Fruit fly (Drosophila melanogaster): ENCODE measurements around the gene Mesh1.

Mesh1 gene

DNA sequence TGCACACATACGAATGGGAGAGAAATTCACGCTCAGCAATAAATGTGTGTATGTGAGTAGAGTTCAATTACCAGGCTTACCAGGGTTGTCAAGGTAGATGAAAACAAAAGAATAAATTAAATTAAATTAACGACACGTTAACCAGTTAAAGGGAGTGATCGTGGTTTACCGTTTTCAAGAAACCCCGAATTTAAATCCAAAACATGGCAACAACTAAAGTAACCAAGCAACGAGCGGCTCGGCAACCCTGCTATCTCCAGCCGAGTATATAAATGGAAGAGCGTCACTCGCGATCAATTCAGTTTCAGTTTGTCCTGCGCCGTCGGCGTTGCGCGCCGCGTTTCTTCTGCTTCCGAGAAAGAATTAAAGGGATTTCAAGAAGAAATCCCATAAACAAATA is 11.9 kb upstream of the Mesh1 start (continued):
- TF ChIP-seq wor (GFP tag; IDR thresholded peaks at IDR 0.05), result peak; percentile 97
- peak; percentile 99 for TF ChIP-seq Antp (GFP tag; optimal IDR thresholded peaks at IDR 0.05)
- peak; percentile 91 for TF ChIP-seq Nf-YB (GFP tag; optimal IDR thresholded peaks at IDR 0.05)
- peak; percentile 97 for TF ChIP-seq p53 (GFP tag; optimal IDR thresholded peaks at IDR 0.05)
- no peak for TF ChIP-seq nerfin-2 (GFP tag; IDR thresholded peaks at IDR 0.05; ENCODE audit: partially characterized antibody)
- peak; percentile 90 for TF ChIP-seq Doc2 (GFP tag; IDR thresholded peaks at IDR 0.05)
- TF ChIP-seq nmo (GFP tag; optimal IDR thresholded peaks at IDR 0.05), result peak; percentile 99
- peak; percentile 99 for TF ChIP-seq CG6689 (GFP tag; IDR thresholded peaks at IDR 0.05)
- peak; percentile 98 for TF ChIP-seq CG3838 (GFP tag; optimal IDR thresholded peaks at IDR 0.05)
- TF ChIP-seq CG13424 (tag; optimal IDR thresholded peaks at IDR 0.05), result peak; percentile 99
- TF ChIP-seq ssp (GFP tag; IDR thresholded peaks at IDR 0.05), result peak; percentile 94
- TF ChIP-seq CG1233 (GFP tag; optimal IDR thresholded peaks at IDR 0.05), result peak; percentile 99
- TF ChIP-seq Pdp1 (GFP tag; optimal IDR thresholded peaks at IDR 0.05), result peak; percentile 99
- peak; percentile 98 for TF ChIP-seq pb (GFP tag; optimal IDR thresholded peaks at IDR 0.05)
- peak; percentile 92 for TF ChIP-seq ftz-f1 (GFP tag; optimal IDR thresholded peaks at IDR 0.05)
- TF ChIP-seq chif (GFP tag; optimal IDR thresholded peaks at IDR 0.05), result peak; percentile 99
- TF ChIP-seq CG34422 (GFP tag; IDR thresholded peaks at IDR 0.05), result peak; percentile 99
- peak in 1 of 2 experiments; percentile 92 for TF ChIP-seq eve (GFP tag; optimal IDR thresholded peaks at IDR 0.05)
- peak; percentile 97 for TF ChIP-seq Lim3 (GFP tag; IDR thresholded peaks at IDR 0.05)
- peak; percentile 98 for TF ChIP-seq slou (GFP tag; optimal IDR thresholded peaks at IDR 0.05)
- peak; percentile 98 for TF ChIP-seq gsb (GFP tag; IDR thresholded peaks at IDR 0.05)
- peak; percentile 99 for TF ChIP-seq CG3281 (GFP tag; optimal IDR thresholded peaks at IDR 0.05)
- peak; percentile 99 for TF ChIP-seq CG17912 (GFP tag; optimal IDR thresholded peaks at IDR 0.05)
- peak; percentile 99 for TF ChIP-seq CG8924 (tag; optimal IDR thresholded peaks at IDR 0.05)
- peak; percentile 99 for TF ChIP-seq MBD-R2 (GFP tag; IDR thresholded peaks at IDR 0.05)
- TF ChIP-seq CG13123 (GFP tag; optimal IDR thresholded peaks at IDR 0.05), result peak; percentile 99
- peak; percentile 96 for TF ChIP-seq Hmx (GFP tag; optimal IDR thresholded peaks at IDR 0.05)
- TF ChIP-seq Optix (GFP tag; IDR thresholded peaks at IDR 0.05), result peak; percentile 100
- peak; percentile 98 for TF ChIP-seq Tbp (GFP tag; optimal IDR thresholded peaks at IDR 0.05)
- no peak for TF ChIP-seq hb (GFP tag; IDR thresholded peaks at IDR 0.05; ENCODE audit: partially characterized antibody)
- peak; percentile 99 for TF ChIP-seq oc (tag; optimal IDR thresholded peaks at IDR 0.05)
- peak; percentile 99 for TF ChIP-seq CG4424 (GFP tag; optimal IDR thresholded peaks at IDR 0.05)
- peak; percentile 98 for TF ChIP-seq dati (GFP tag; IDR thresholded peaks at IDR 0.05)
- peak; percentile 91 for TF ChIP-seq Adf1 (GFP tag; IDR thresholded peaks at IDR 0.05)
- peak; percentile 99 for TF ChIP-seq CG16779 (GFP tag; IDR thresholded peaks at IDR 0.05)
- TF ChIP-seq vnd (GFP tag; IDR thresholded peaks at IDR 0.05; ENCODE audit: partially characterized antibody), result no peak
- TF ChIP-seq CG18476 (GFP tag; optimal IDR thresholded peaks at IDR 0.05), result peak; percentile 99
- peak; percentile 36 for TF ChIP-seq cad (GFP tag; optimal IDR thresholded peaks at IDR 0.05)
- peak; percentile 100 for TF ChIP-seq so (GFP tag; IDR thresholded peaks at IDR 0.05)
- TF ChIP-seq CG7745 (tag; optimal IDR thresholded peaks at IDR 0.05), result peak; percentile 98
- TF ChIP-seq CG1602 (GFP tag; optimal IDR thresholded peaks at IDR 0.05), result peak; percentile 99
- TF ChIP-seq CG5953 (GFP tag; IDR thresholded peaks at IDR 0.05), result peak; percentile 99
- TF ChIP-seq gro (GFP tag; optimal IDR thresholded peaks at IDR 0.05), result peak; percentile 99
- TF ChIP-seq slp2 (GFP tag; optimal IDR thresholded peaks at IDR 0.05), result peak; percentile 98
- TF ChIP-seq caup (GFP tag; optimal IDR thresholded peaks at IDR 0.05; ENCODE audit: severe bottlenecking), result peak; percentile 99
- TF ChIP-seq CG11696 (GFP tag; IDR thresholded peaks at IDR 0.05), result peak; percentile 98
- peak; percentile 99 for TF ChIP-seq CG32767 (GFP tag; IDR thresholded peaks at IDR 0.05)
- TF ChIP-seq knrl (GFP tag; IDR thresholded peaks at IDR 0.05; ENCODE audit: partially characterized antibody), result no peak
- no peak for TF ChIP-seq lov (optimal IDR thresholded peaks at IDR 0.05)
- TF ChIP-seq lov (GFP tag; IDR thresholded peaks at IDR 0.05), result peak; percentile 100
- TF ChIP-seq dpn (GFP tag; optimal IDR thresholded peaks at IDR 0.05), result peak; percentile 99
- TF ChIP-seq CG17802 (tag; optimal IDR thresholded peaks at IDR 0.05), result peak; percentile 92
